Worm (Caenorhabditis elegans): ENCODE measurements around the gene F09E5.14.
A peak's percentile ranks its signal among the peaks of the same experiment; 100 is the strongest.

The F09E5.14 gene

ce11 chrII:5330206-5330686, 14.4 kb downstream of the F09E5.14 start (continued):
- no peak for TF ChIP-seq dpl-1 (GFP tag; optimal IDR thresholded peaks at IDR 0.05)
- TF ChIP-seq somi-1 (GFP tag; optimal IDR thresholded peaks at IDR 0.05), result peak; percentile 70
- TF ChIP-seq tbx-9 (tag; optimal IDR thresholded peaks at IDR 0.05; ENCODE audit: borderline replicate concordance), result no peak
- no peak for TF ChIP-seq snpc-1.3 (tag; optimal IDR thresholded peaks at IDR 0.05; ENCODE audit: insufficient read depth)
- no peak for TF ChIP-seq Y67H2A.10 (GFP tag; conservative IDR thresholded peaks at IDR 0.05)
- TF ChIP-seq madf-8 (GFP tag; conservative IDR thresholded peaks at IDR 0.05), result no peak
- TF ChIP-seq snpc-3.4 (tag; optimal IDR thresholded peaks at IDR 0.05), result no peak
- TF ChIP-seq mes-4 (tag; optimal IDR thresholded peaks at IDR 0.05), result no peak
- peak; percentile 70 for TF ChIP-seq nfyb-1 (GFP tag; IDR thresholded peaks at IDR 0.05)
- TF ChIP-seq snpc-1.1 (tag; optimal IDR thresholded peaks at IDR 0.05; ENCODE audit: insufficient read depth), result no peak
- peak; percentile 64; the same call in 1 of the 2 replicates for TF ChIP-seq B0336.3 (GFP tag; IDR thresholded peaks at IDR 0.05)
- TF ChIP-seq F23B12.7 (tag; optimal IDR thresholded peaks at IDR 0.05; ENCODE audit: insufficient read depth), result no peak
- peak; percentile 67 for TF ChIP-seq ztf-26 (tag; optimal IDR thresholded peaks at IDR 0.05)
- no peak for TF ChIP-seq die-1 (tag; optimal IDR thresholded peaks at IDR 0.05)
- no peak for TF ChIP-seq F52B5.7 (tag; optimal IDR thresholded peaks at IDR 0.05)
- TF ChIP-seq C17E4.6 (GFP tag; IDR thresholded peaks at IDR 0.05), result no peak
- no peak for TF ChIP-seq ceh-58 (GFP tag; IDR thresholded peaks at IDR 0.05)
- TF ChIP-seq unc-62 (GFP tag; optimal IDR thresholded peaks at IDR 0.05), result peak; percentile 60
- no peak for TF ChIP-seq ztf-18 (tag; optimal IDR thresholded peaks at IDR 0.05)
- peak; percentile 84 for TF ChIP-seq lin-40 (tag; optimal IDR thresholded peaks at IDR 0.05)
- TF ChIP-seq ets-4 (GFP tag; optimal IDR thresholded peaks at IDR 0.05), result peak; percentile 33
- no peak for TF ChIP-seq ama-1 (optimal IDR thresholded peaks at IDR 0.05)
- no peak for TF ChIP-seq ama-1 (GFP tag; optimal IDR thresholded peaks at IDR 0.05)
- TF ChIP-seq sea-2 (GFP tag; IDR thresholded peaks at IDR 0.05), result no peak
- TF ChIP-seq nhr-179 (tag; optimal IDR thresholded peaks at IDR 0.05), result no peak
- no peak for TF ChIP-seq him-1 (tag; optimal IDR thresholded peaks at IDR 0.05)
- no peak for TF ChIP-seq F57C9.4 (tag; optimal IDR thresholded peaks at IDR 0.05)
- no peak for TF ChIP-seq ceh-40 (GFP tag; IDR thresholded peaks at IDR 0.05)
- TF ChIP-seq lin-26 (GFP tag; IDR thresholded peaks at IDR 0.05), result no peak
- TF ChIP-seq ekl-4 (GFP tag; IDR thresholded peaks at IDR 0.05), result 0 out of 2 replicates have a peak, but pooled peaks have one; percentile 11
- TF ChIP-seq hsf-1 (GFP tag; IDR thresholded peaks at IDR 0.05), result no peak
- TF ChIP-seq let-526 (GFP tag; IDR thresholded peaks at IDR 0.05), result no peak
- no peak for TF ChIP-seq hmg-20 (GFP tag; IDR thresholded peaks at IDR 0.05)
- no peak for TF ChIP-seq egrh-3 (GFP tag; IDR thresholded peaks at IDR 0.05)
- TF ChIP-seq zim-3 (tag; optimal IDR thresholded peaks at IDR 0.05), result no peak
- no peak for TF ChIP-seq snpc-4 (GFP tag; optimal IDR thresholded peaks at IDR 0.05)
- peak in 1 of 4 experiments; percentile 49 for TF ChIP-seq snpc-4 (tag; optimal IDR thresholded peaks at IDR 0.05)
- no peak for TF ChIP-seq hrde-1 (tag; optimal IDR thresholded peaks at IDR 0.05; ENCODE audit: borderline replicate concordance)
- no peak for TF ChIP-seq cebp-2 (GFP tag; IDR thresholded peaks at IDR 0.05)
- TF ChIP-seq aptf-3 (GFP tag; IDR thresholded peaks at IDR 0.05), result no peak
- no peak for TF ChIP-seq aptf-2 (GFP tag; conservative IDR thresholded peaks at IDR 0.05)
- no peak for TF ChIP-seq ccch-3 (GFP tag; optimal IDR thresholded peaks at IDR 0.05)
- TF ChIP-seq Y53G8AR.9 (GFP tag; conservative IDR thresholded peaks at IDR 0.05), result no peak
- TF ChIP-seq xnd-1 (tag; optimal IDR thresholded peaks at IDR 0.05), result no peak
- TF ChIP-seq atf-7 (tag; optimal IDR thresholded peaks at IDR 0.05), result peak; percentile 99
- no peak for TF ChIP-seq dpff-1 (tag; optimal IDR thresholded peaks at IDR 0.05)
- TF ChIP-seq F57A8.1 (GFP tag; optimal IDR thresholded peaks at IDR 0.05), result no peak
- peak; percentile 53 for TF ChIP-seq chd-7 (tag; optimal IDR thresholded peaks at IDR 0.05)
- no peak for TF ChIP-seq ceh-27 (GFP tag; optimal IDR thresholded peaks at IDR 0.05)
- TF ChIP-seq madf-3 (GFP tag; IDR thresholded peaks at IDR 0.05), result no peak

Data from whole organism, young adult.